Fruit fly (Drosophila melanogaster) whole organism, embryonic: Measurements from ENCODE around the gene CG43294.

Experiments used
- Abd-B ChIP-seq: fragments of 200-800 bp; sonication (Bioruptor generic); optimal IDR thresholded peaks from 2 replicates; lab custom pipeline; 2018; ENCODE audit warnings: missing biosample characterization, mild to moderate bottlenecking, missing genetic modification characterization, moderate library complexity
- Adf1 ChIP-seq: fragments of 200-800 bp; sonication (Bioruptor generic); IDR thresholded peaks from 2 replicates; pipeline ENCODE4 v1.3.6; 2022; ENCODE audit warnings: missing biosample characterization, missing genetic modification characterization
- Awh ChIP-seq: fragments of 200-800 bp; sonication (Bioruptor generic); IDR thresholded peaks from 2 replicates; pipeline ENCODE4, ENCODE4 v1.3.6; 2022; ENCODE audit warnings: missing biosample characterization, missing genetic modification characterization
- BtbVII ChIP-seq: fragments of 200-800 bp; sonication (Bioruptor generic); optimal IDR thresholded peaks from 3 replicates; lab custom pipeline; 2017; ENCODE audit warnings: missing biosample characterization, mild to moderate bottlenecking, missing genetic modification characterization
- CG10209 ChIP-seq: fragments of 200-800 bp; sonication (Bioruptor generic); optimal IDR thresholded peaks from 3 replicates; lab custom pipeline; 2017; ENCODE audit warnings: missing biosample characterization, mild to moderate bottlenecking, missing genetic modification characterization, missing genetic modification reagents
- CG10979 ChIP-seq: fragments of 200-800 bp; sonication (Bioruptor generic); optimal IDR thresholded peaks from 2 replicates; lab custom pipeline; 2018; ENCODE audit warnings: missing biosample characterization, mild to moderate bottlenecking, missing genetic modification characterization, moderate library complexity
- CG11093 ChIP-seq: fragments of 200-800 bp; sonication (Bioruptor generic); IDR thresholded peaks from 3 replicates; pipeline ENCODE4 v1.3.6; 2022; ENCODE audit warnings: missing biosample characterization, missing genetic modification characterization
- CG1792 ChIP-seq: fragments of 200-800 bp; sonication (Bioruptor generic); optimal IDR thresholded peaks from 2 replicates; lab custom pipeline; 2016; ENCODE audit warnings: missing biosample characterization, missing genetic modification characterization
- CG18011 ChIP-seq: fragments of 200-800 bp; sonication (Bioruptor generic); optimal IDR thresholded peaks from 2 replicates; lab custom pipeline; 2017; ENCODE audit warnings: missing biosample characterization, missing genetic modification characterization, mild to moderate bottlenecking, moderate library complexity, missing genotype
- CG3065 ChIP-seq: fragments of 200-800 bp; sonication (Bioruptor generic); optimal IDR thresholded peaks from 2 replicates; lab custom pipeline; 2016; ENCODE audit warnings: missing biosample characterization, missing genetic modification characterization
- CG32532 ChIP-seq: fragments of 200-800 bp; sonication (Bioruptor generic); IDR thresholded peaks from 2 replicates; pipeline ENCODE4 v1.3.6; 2022; ENCODE audit warnings: missing biosample characterization, missing genetic modification characterization
- CG33557 ChIP-seq: fragments of 200-800 bp; sonication (Bioruptor generic); optimal IDR thresholded peaks from 2 replicates; lab custom pipeline; 2019; ENCODE audit warnings: missing biosample characterization, mild to moderate bottlenecking, missing genetic modification characterization, moderate library complexity
- CG4424 ChIP-seq: fragments of 200-800 bp; sonication (Bioruptor generic); optimal IDR thresholded peaks from 3 replicates; lab custom pipeline; 2016; ENCODE audit warnings: missing biosample characterization, missing genetic modification characterization
- CG4730 ChIP-seq: fragments of 200-800 bp; sonication (Bioruptor generic); IDR thresholded peaks from 2 replicates; pipeline ENCODE4 v1.3.6; 2022; ENCODE audit warnings: missing biosample characterization, missing genetic modification characterization
- CG6254 ChIP-seq: fragments of 200-800 bp; sonication (Bioruptor generic); optimal IDR thresholded peaks from 3 replicates; lab custom pipeline; 2017; ENCODE audit warnings: mild to moderate bottlenecking, missing biosample characterization, missing genetic modification reagents, missing genetic modification characterization
- CG8924 ChIP-seq: fragments of 200-800 bp; optimal IDR thresholded peaks from 3 replicates; lab custom pipeline; 2019; ENCODE audit warnings: missing biosample characterization, mild to moderate bottlenecking, missing genetic modification characterization, moderate library complexity
- CG9932 ChIP-seq: fragments of 200-800 bp; sonication (Bioruptor generic); IDR thresholded peaks from 2 replicates; pipeline ENCODE4 v1.3.6; 2022; ENCODE audit warnings: missing biosample characterization, missing genetic modification characterization
- Dbx ChIP-seq: fragments of 200-800 bp; sonication (Bioruptor generic); IDR thresholded peaks from 3 replicates; pipeline ENCODE4 v1.3.6; 2022; ENCODE audit warnings: missing biosample characterization, missing genetic modification characterization
- Dip2 ChIP-seq: fragments of 200-800 bp; sonication (Bioruptor generic); IDR thresholded peaks from 2 replicates; pipeline ENCODE4 v1.3.6; 2022; ENCODE audit warnings: missing biosample characterization, missing genetic modification characterization
- ERR ChIP-seq: fragments of 200-800 bp; sonication (Bioruptor generic); optimal IDR thresholded peaks from 2 replicates; lab custom pipeline; 2016; ENCODE audit warnings: missing biosample characterization, missing genetic modification characterization
- Fer1 ChIP-seq: fragments of 200-800 bp; sonication (Bioruptor generic); optimal IDR thresholded peaks from 2 replicates; lab custom pipeline; 2017; ENCODE audit warnings: missing biosample characterization, mild to moderate bottlenecking, missing genetic modification characterization
- Fer2 ChIP-seq: fragments of 200-800 bp; sonication (Bioruptor generic); optimal IDR thresholded peaks from 2 replicates; lab custom pipeline; 2018; ENCODE audit warnings: missing biosample characterization, mild to moderate bottlenecking, missing genetic modification characterization, moderate library complexity
- H15 ChIP-seq: fragments of 200-800 bp; sonication (Bioruptor generic); IDR thresholded peaks from 3 replicates; pipeline ENCODE4 v1.3.6; 2022; ENCODE audit warnings: missing biosample characterization, missing genetic modification characterization
- HLH54F ChIP-seq: fragments of 200-800 bp; sonication (Bioruptor generic); optimal IDR thresholded peaks from 3 replicates; lab custom pipeline; 2016; ENCODE audit warnings: missing biosample characterization, missing genetic modification characterization
- HLHmδ ChIP-seq: fragments of 200-800 bp; sonication (Bioruptor generic); optimal IDR thresholded peaks from 2 replicates; lab custom pipeline; 2018; ENCODE audit warnings: missing biosample characterization, mild to moderate bottlenecking, missing genetic modification characterization, moderate library complexity
- Hr3 ChIP-seq: fragments of 200-800 bp; sonication (Bioruptor generic); optimal IDR thresholded peaks from 3 replicates; lab custom pipeline; 2016; ENCODE audit warnings: missing biosample characterization, missing genetic modification characterization
- MTF-1 ChIP-seq: fragments of 200-800 bp; sonication (Bioruptor generic); optimal IDR thresholded peaks from 2 replicates; lab custom pipeline; 2018; ENCODE audit warnings: missing biosample characterization, mild to moderate bottlenecking, missing genetic modification characterization, borderline replicate concordance
- NC2α ChIP-seq: fragments of 200-800 bp; sonication (Bioruptor generic); optimal IDR thresholded peaks from 2 replicates; lab custom pipeline; 2016; ENCODE audit warnings: missing biosample characterization, missing genetic modification characterization
- Nf-YA ChIP-seq: fragments of 200-800 bp; sonication (Bioruptor generic); IDR thresholded peaks from 2 replicates; pipeline ENCODE4 v1.3.6; 2022; ENCODE audit warnings: missing biosample characterization, missing genetic modification characterization
- Optix ChIP-seq: fragments of 200-800 bp; sonication (Bioruptor generic); IDR thresholded peaks from 3 replicates; pipeline ENCODE4 v1.3.6; 2022; ENCODE audit warnings: missing biosample characterization, missing genetic modification characterization
- Pdp1 ChIP-seq, 2 experiments: fragments of 200-800 bp; sonication (Bioruptor generic); optimal IDR thresholded peaks; 3 replicates each; lab custom pipeline; 2016; ENCODE audit warnings: missing biosample characterization in 2 of 2, missing genetic modification characterization in 2 of 2, mild to moderate bottlenecking in 1 of 2, moderate library complexity in 1 of 2
- Sox102F ChIP-seq: fragments of 200-800 bp; sonication (Bioruptor generic); optimal IDR thresholded peaks from 2 replicates; lab custom pipeline; 2018; ENCODE audit warnings: missing biosample characterization, mild to moderate bottlenecking, missing genetic modification characterization, moderate library complexity
- Sry-δ ChIP-seq: fragments of 200-800 bp; sonication (Bioruptor generic); optimal IDR thresholded peaks from 2 replicates; lab custom pipeline; 2016; ENCODE audit warnings: missing biosample characterization, missing genetic modification characterization
- Xrp1 ChIP-seq: fragments of 200-800 bp; sonication (Bioruptor generic); IDR thresholded peaks from 2 replicates; pipeline ENCODE4 v1.3.6; 2022; ENCODE audit warnings: missing biosample characterization, missing genetic modification characterization
- ap ChIP-seq: fragments of 200-800 bp; sonication (Bioruptor generic); IDR thresholded peaks from 2 replicates; pipeline ENCODE4 v1.3.6; 2022; ENCODE audit warnings: missing biosample characterization, missing genetic modification characterization
- chif ChIP-seq, 2 experiments: fragments of 200-800 bp; sonication (Bioruptor generic); optimal IDR thresholded peaks; 3 replicates each; lab custom pipeline; 2016; ENCODE audit warnings: missing biosample characterization in 2 of 2, missing genetic modification characterization in 2 of 2
- chn ChIP-seq: fragments of 200-800 bp; sonication (Bioruptor generic); optimal IDR thresholded peaks from 2 replicates; lab custom pipeline; 2016; ENCODE audit warnings: missing biosample characterization, missing genetic modification characterization
- corto ChIP-seq: fragments of 200-800 bp; sonication (Bioruptor generic); optimal IDR thresholded peaks from 2 replicates; lab custom pipeline; 2016; ENCODE audit warnings: missing biosample characterization, mild to moderate bottlenecking, missing genetic modification characterization, moderate library complexity
- gt ChIP-seq: fragments of 200-800 bp; sonication (Bioruptor generic); IDR thresholded peaks from 2 replicates; pipeline ENCODE4 v1.3.6; 2022; ENCODE audit warnings: missing biosample characterization, missing genetic modification characterization
- h ChIP-seq: fragments of >200 bp; optimal IDR thresholded peaks from 2 replicates; lab custom pipeline; 2017
- her ChIP-seq: fragments of 200-800 bp; sonication (Bioruptor generic); optimal IDR thresholded peaks from 2 replicates; lab custom pipeline; 2016; ENCODE audit warnings: missing biosample characterization, missing genetic modification characterization
- hth ChIP-seq: fragments of >200 bp; optimal IDR thresholded peaks from 2 replicates; lab custom pipeline; 2017; ENCODE audit warnings: inconsistent platforms
- ind ChIP-seq: fragments of 200-800 bp; sonication (Bioruptor generic); optimal IDR thresholded peaks from 3 replicates; lab custom pipeline; 2016; ENCODE audit warnings: missing biosample characterization, missing genetic modification characterization
- lilli ChIP-seq: fragments of 200-800 bp; sonication (Bioruptor generic); optimal IDR thresholded peaks from 3 replicates; lab custom pipeline; 2016; ENCODE audit warnings: missing biosample characterization, missing genetic modification characterization
- nau ChIP-seq: fragments of 200-800 bp; sonication (Bioruptor generic); optimal IDR thresholded peaks from 3 replicates; lab custom pipeline; 2017; ENCODE audit warnings: missing biosample characterization, mild to moderate bottlenecking, missing genetic modification characterization, missing genetic modification reagents
- nmo ChIP-seq: fragments of 200-800 bp; sonication (Bioruptor generic); optimal IDR thresholded peaks from 2 replicates; lab custom pipeline; 2018; ENCODE audit warnings: missing biosample characterization, mild to moderate bottlenecking, missing genetic modification characterization, moderate library complexity
- sim ChIP-seq: fragments of 200-800 bp; sonication (Bioruptor generic); IDR thresholded peaks from 2 replicates; pipeline ENCODE4 v1.3.6; 2022; ENCODE audit warnings: missing biosample characterization, missing genetic modification characterization
- sna ChIP-seq: fragments of 200-800 bp; sonication (Bioruptor generic); IDR thresholded peaks from 2 replicates; pipeline ENCODE4 v1.3.6; 2022; ENCODE audit warnings: missing biosample characterization, missing genetic modification characterization; ENCODE audit not compliant: partially characterized antibody
- ssp ChIP-seq: fragments of 200-800 bp; sonication (Bioruptor generic); IDR thresholded peaks from 2 replicates; pipeline ENCODE4 v1.3.6; 2022; ENCODE audit warnings: missing biosample characterization, missing genetic modification characterization
- tap ChIP-seq: fragments of 200-800 bp; optimal IDR thresholded peaks from 3 replicates; lab custom pipeline; 2019; ENCODE audit warnings: missing biosample characterization, mild to moderate bottlenecking, missing genetic modification characterization, moderate library complexity
- wek ChIP-seq: fragments of 200-800 bp; sonication (Bioruptor generic); optimal IDR thresholded peaks from 3 replicates; lab custom pipeline; 2018; ENCODE audit warnings: missing biosample characterization, mild to moderate bottlenecking, missing genetic modification characterization, moderate library complexity
- z ChIP-seq: fragments of 200-800 bp; sonication (Bioruptor generic); IDR thresholded peaks from 3 replicates; pipeline ENCODE4 v1.3.6; 2022; ENCODE audit warnings: missing biosample characterization, missing genetic modification characterization

The CG43294 gene

dm6 chr3L:11992960-11993359 lies 34.9 kb downstream of the CG43294 start, which contains the start of gene viaf (continued):
- TF ChIP-seq CG11093 (GFP tag; lab: Robert Waterston, UW) = no peak
- no peak for TF ChIP-seq z (GFP tag; lab: Robert Waterston, UW)
- peak; percentile 83 for TF ChIP-seq Sry-δ (GFP tag; lab: Kevin White, UChicago)
- peak; percentile 74 for TF ChIP-seq CG32532 (GFP tag; lab: Robert Waterston, UW)
- no peak for TF ChIP-seq Fer1
- TF ChIP-seq HLHmδ = no peak
- no peak for TF ChIP-seq hth (lab: Kevin White, UChicago)
- peak; percentile 57 for TF ChIP-seq ind
- TF ChIP-seq Abd-B = no peak
- no peak for TF ChIP-seq chif (GFP tag; optimal IDR thresholded peaks at IDR 0.05; lab: Kevin White, UChicago)
- no peak for TF ChIP-seq CG3065 (GFP tag; lab: Kevin White, UChicago)
- no peak for TF ChIP-seq corto
- TF ChIP-seq CG10979 (tag; lab: Kevin White, UChicago) = peak; percentile 52
- TF ChIP-seq CG18011 (GFP tag; lab: Kevin White, UChicago) = no peak
- no peak for TF ChIP-seq NC2α (GFP tag; lab: Kevin White, UChicago)
- TF ChIP-seq gt = no peak
- peak; percentile 18; the same call in 1 of the 2 replicates for TF ChIP-seq Adf1
- TF ChIP-seq CG10209 (GFP tag; lab: Kevin White, UChicago) = peak; percentile 35
- TF ChIP-seq CG4730 = no peak
- no peak for TF ChIP-seq h (lab: Kevin White, UChicago)
- no peak for TF ChIP-seq Pdp1 (GFP tag; optimal IDR thresholded peaks at IDR 0.05; lab: Kevin White, UChicago)
- TF ChIP-seq wek = no peak
- no peak for TF ChIP-seq CG6254 (GFP tag; lab: Kevin White, UChicago)
- TF ChIP-seq Optix (GFP tag; lab: Robert Waterston, UW) = no peak
- TF ChIP-seq Xrp1 (GFP tag; lab: Robert Waterston, UW) = no peak; the same call in 1 of the 2 replicates
- TF ChIP-seq MTF-1 = no peak
- peak; percentile 80 for TF ChIP-seq CG9932
- no peak for TF ChIP-seq Nf-YA (GFP tag; lab: Robert Waterston, UW)
- no peak for TF ChIP-seq sim (GFP tag; lab: Robert Waterston, UW)
- TF ChIP-seq Dip2 (GFP tag; lab: Robert Waterston, UW) = no peak
- no peak for TF ChIP-seq nau
- peak; percentile 39; the same call in 1 of the 3 replicates for TF ChIP-seq H15
- 0 out of 3 replicates have a peak, but pooled peaks have one; percentile 39 for TF ChIP-seq Dbx
- TF ChIP-seq CG1792 = no peak
- 0 out of 2 replicates have a peak, but pooled peaks have one; percentile 7 for TF ChIP-seq ap (GFP tag; lab: Robert Waterston, UW)
- TF ChIP-seq nmo (GFP tag; lab: Kevin White, UChicago) = peak; percentile 73
- no peak for TF ChIP-seq CG4424
- no peak for TF ChIP-seq tap (tag; lab: Kevin White, UChicago)
- TF ChIP-seq Sox102F (GFP tag; lab: Kevin White, UChicago) = peak; percentile 51
- no peak for TF ChIP-seq ERR (GFP tag; lab: Kevin White, UChicago)
- peak; percentile 75 for TF ChIP-seq CG8924
- TF ChIP-seq Fer2 (tag; lab: Kevin White, UChicago) = peak; percentile 15
- peak; percentile 1 for TF ChIP-seq chn
- no peak for TF ChIP-seq her
- no peak for TF ChIP-seq ssp (GFP tag; lab: Robert Waterston, UW)
- TF ChIP-seq Awh (GFP tag; lab: Robert Waterston, UW) = no peak
- peak; percentile 64 for TF ChIP-seq Hr3 (GFP tag; lab: Kevin White, UChicago)
- TF ChIP-seq BtbVII = no peak
- peak; percentile 94 for TF ChIP-seq sna (GFP tag; lab: Robert Waterston, UW)
- TF ChIP-seq HLH54F (GFP tag; lab: Kevin White, UChicago) = no peak
- TF ChIP-seq CG33557 (GFP tag; lab: Kevin White, UChicago) = peak; percentile 42
- TF ChIP-seq lilli (GFP tag; lab: Kevin White, UChicago) = peak; percentile 61
